Fruit fly (Drosophila melanogaster) whole organism, embryonic: ENCODE measurements around the gene CG15221.

ENCODE experiments used
- ATbp ChIP-seq: fragments of 200-800 bp; sonication (Bioruptor generic); optimal IDR thresholded peaks from 2 replicates; lab custom pipeline; 2017; ENCODE audit warnings: missing biosample characterization, mild to moderate bottlenecking, missing genetic modification characterization, missing genetic modification reagents
- Adf1 ChIP-seq: fragments of 200-800 bp; sonication (Bioruptor generic); IDR thresholded peaks from 2 replicates; pipeline ENCODE4 v1.3.6; 2022; ENCODE audit warnings: missing biosample characterization, missing genetic modification characterization
- CG11247 ChIP-seq: fragments of 200-800 bp; sonication (Bioruptor generic); IDR thresholded peaks from 2 replicates; pipeline ENCODE4 v1.3.6; 2022; ENCODE audit warnings: missing biosample characterization, missing genetic modification characterization
- CG12769 ChIP-seq: fragments of 200-800 bp; sonication (Bioruptor generic); optimal IDR thresholded peaks from 2 replicates; lab custom pipeline; 2019; ENCODE audit warnings: missing biosample characterization, mild to moderate bottlenecking, missing genetic modification characterization, moderate library complexity
- CG13424 ChIP-seq: fragments of 200-800 bp; sonication (Bioruptor generic); optimal IDR thresholded peaks from 2 replicates; lab custom pipeline; 2019; ENCODE audit warnings: missing biosample characterization, mild to moderate bottlenecking, missing genetic modification characterization, moderate library complexity
- CG13624 ChIP-seq: fragments of 200-800 bp; sonication (Bioruptor generic); optimal IDR thresholded peaks from 2 replicates; lab custom pipeline; 2016; ENCODE audit warnings: missing biosample characterization, missing genetic modification characterization
- CG15514 ChIP-seq: fragments of 200-800 bp; sonication (Bioruptor generic); optimal IDR thresholded peaks from 3 replicates; lab custom pipeline; 2017; ENCODE audit warnings: missing biosample characterization, missing genetic modification characterization, mild to moderate bottlenecking, moderate library complexity, missing genetic modification reagents
- CG1603 ChIP-seq: fragments of 200-800 bp; sonication (Bioruptor generic); optimal IDR thresholded peaks from 2 replicates; lab custom pipeline; 2019; ENCODE audit warnings: missing biosample characterization, mild to moderate bottlenecking, missing genetic modification characterization, moderate library complexity
- CG16813 ChIP-seq: fragments of 200-800 bp; sonication (Bioruptor generic); IDR thresholded peaks from 3 replicates; pipeline ENCODE4 v1.3.6; 2022; ENCODE audit warnings: missing biosample characterization, missing genetic modification characterization; ENCODE audit not compliant: partially characterized antibody
- CG2120 ChIP-seq: fragments of 200-800 bp; sonication (Bioruptor generic); optimal IDR thresholded peaks from 3 replicates; lab custom pipeline; 2016; ENCODE audit warnings: missing biosample characterization, missing genetic modification characterization
- CG2678 ChIP-seq: fragments of 200-800 bp; sonication (Bioruptor generic); optimal IDR thresholded peaks from 3 replicates; lab custom pipeline; 2019; ENCODE audit warnings: missing biosample characterization, mild to moderate bottlenecking, missing genetic modification characterization, moderate library complexity
- CG3065 ChIP-seq: fragments of 200-800 bp; sonication (Bioruptor generic); optimal IDR thresholded peaks from 2 replicates; lab custom pipeline; 2016; ENCODE audit warnings: missing biosample characterization, missing genetic modification characterization
- CG34376 ChIP-seq: fragments of 200-800 bp; sonication (Bioruptor generic); optimal IDR thresholded peaks from 2 replicates; lab custom pipeline; 2018; ENCODE audit warnings: missing biosample characterization, mild to moderate bottlenecking, missing genetic modification characterization
- CG8290 ChIP-seq, 3 experiments: fragments of 200-800 bp; sonication (Bioruptor generic); optimal IDR thresholded peaks; 2 replicates each; lab custom pipeline; 2016 to 2019; ENCODE audit warnings: missing biosample characterization in 3 of 3, missing genetic modification characterization in 3 of 3, mild to moderate bottlenecking in 2 of 3, moderate library complexity in 1 of 3
- CG9727 ChIP-seq: fragments of 200-800 bp; sonication (Bioruptor generic); optimal IDR thresholded peaks from 3 replicates; lab custom pipeline; 2017; ENCODE audit warnings: missing biosample characterization, mild to moderate bottlenecking, missing genetic modification characterization
- CG9932 ChIP-seq: fragments of 200-800 bp; sonication (Bioruptor generic); IDR thresholded peaks from 2 replicates; pipeline ENCODE4 v1.3.6; 2022; ENCODE audit warnings: missing biosample characterization, missing genetic modification characterization
- Fer2 ChIP-seq: fragments of 200-800 bp; sonication (Bioruptor generic); optimal IDR thresholded peaks from 2 replicates; lab custom pipeline; 2018; ENCODE audit warnings: missing biosample characterization, mild to moderate bottlenecking, missing genetic modification characterization, moderate library complexity
- Gug ChIP-seq: fragments of 200-800 bp; sonication (Bioruptor generic); IDR thresholded peaks from 4 replicates; pipeline ENCODE4 v1.3.6; 2022; ENCODE audit warnings: missing biosample characterization, missing genetic modification characterization
- HLH4C ChIP-seq: fragments of 200-800 bp; sonication (Bioruptor generic); IDR thresholded peaks from 3 replicates; pipeline ENCODE4 v1.3.6; 2022; ENCODE audit warnings: missing biosample characterization, missing genetic modification characterization; ENCODE audit not compliant: partially characterized antibody
- Hr51 ChIP-seq, 2 experiments: fragments of 200-800 bp; sonication (Bioruptor generic); optimal IDR thresholded peaks; 2 replicates in 1 of 2; 3 replicates in 1 of 2; lab custom pipeline; 2016 to 2018; ENCODE audit warnings: missing biosample characterization in 2 of 2, missing genetic modification characterization in 2 of 2, mild to moderate bottlenecking in 1 of 2, moderate library complexity in 1 of 2
- Jarid2 ChIP-seq: fragments of 200-800 bp; sonication (Bioruptor generic); optimal IDR thresholded peaks from 3 replicates; lab custom pipeline; 2017; ENCODE audit warnings: mild to moderate bottlenecking, missing biosample characterization, missing genetic modification reagents, missing genetic modification characterization
- Lhr ChIP-seq: fragments of 200-800 bp; sonication (Bioruptor generic); optimal IDR thresholded peaks from 3 replicates; lab custom pipeline; 2017; ENCODE audit warnings: mild to moderate bottlenecking, missing biosample characterization, missing genetic modification reagents, missing genetic modification characterization
- Med ChIP-seq: fragments of 200-800 bp; sonication (Bioruptor generic); peaks from one replicate; lab custom pipeline; 2016; ENCODE audit warnings: missing biosample characterization, missing genetic modification characterization, mild to moderate bottlenecking, inconsistent platforms, moderate library complexity
- Oaz ChIP-seq: fragments of 200-800 bp; sonication (Bioruptor generic); IDR thresholded peaks from 2 replicates; pipeline ENCODE4 v1.3.6; 2022; ENCODE audit warnings: missing biosample characterization, missing genetic modification characterization
- Poxn ChIP-seq: fragments of 200-800 bp; sonication (Bioruptor generic); IDR thresholded peaks from 2 replicates; pipeline ENCODE4 v1.3.6; 2022; ENCODE audit warnings: missing biosample characterization, missing genetic modification characterization
- Rx ChIP-seq: fragments of 200-800 bp; sonication (Bioruptor generic); IDR thresholded peaks from 2 replicates; pipeline ENCODE4 v1.3.6; 2022; ENCODE audit warnings: missing biosample characterization, missing genetic modification characterization
- al ChIP-seq: fragments of 200-800 bp; sonication (Bioruptor generic); IDR thresholded peaks from 2 replicates; pipeline ENCODE4 v1.3.6; 2022; ENCODE audit warnings: missing biosample characterization, missing genetic modification characterization
- bcd ChIP-seq: fragments of 200-800 bp; sonication (Bioruptor generic); optimal IDR thresholded peaks from 2 replicates; lab custom pipeline; 2017; ENCODE audit warnings: missing biosample characterization, mild to moderate bottlenecking, missing genetic modification characterization
- btn ChIP-seq: fragments of 200-800 bp; sonication (Bioruptor generic); optimal IDR thresholded peaks from 2 replicates; lab custom pipeline; 2016; ENCODE audit warnings: missing biosample characterization, missing genetic modification characterization
- ci ChIP-seq: fragments of 200-800 bp; sonication (Bioruptor generic); IDR thresholded peaks from 3 replicates; pipeline ENCODE4 v1.3.6; 2022; ENCODE audit warnings: missing biosample characterization, missing genetic modification characterization
- dysf ChIP-seq: fragments of 200-800 bp; sonication (Bioruptor generic); IDR thresholded peaks from 3 replicates; pipeline ENCODE4 v1.3.6; 2022; ENCODE audit warnings: missing biosample characterization, missing genetic modification characterization
- exex ChIP-seq: fragments of 200-800 bp; sonication (Bioruptor generic); optimal IDR thresholded peaks from 4 replicates; lab custom pipeline; 2018; ENCODE audit warnings: missing biosample characterization, mild to moderate bottlenecking, missing genetic modification characterization, moderate library complexity
- ftz-f1 ChIP-seq: fragments of 200-800 bp; sonication (Bioruptor generic); optimal IDR thresholded peaks from 2 replicates; lab custom pipeline; 2016; ENCODE audit warnings: missing biosample characterization, missing genetic modification characterization
- fu2 ChIP-seq: fragments of 200-800 bp; sonication (Bioruptor generic); optimal IDR thresholded peaks from 2 replicates; lab custom pipeline; 2016; ENCODE audit warnings: missing biosample characterization, missing genetic modification characterization
- gem ChIP-seq: fragments of 200-800 bp; sonication (Bioruptor generic); optimal IDR thresholded peaks from 2 replicates; lab custom pipeline; 2019; ENCODE audit warnings: missing biosample characterization, mild to moderate bottlenecking, missing genetic modification characterization, moderate library complexity
- gt ChIP-seq: fragments of 200-800 bp; sonication (Bioruptor generic); IDR thresholded peaks from 2 replicates; pipeline ENCODE4 v1.3.6; 2022; ENCODE audit warnings: missing biosample characterization, missing genetic modification characterization
- inv ChIP-seq: fragments of 200-800 bp; sonication (Bioruptor generic); IDR thresholded peaks from 2 replicates; pipeline ENCODE4 v1.3.6; 2022; ENCODE audit warnings: missing biosample characterization, missing genetic modification characterization; ENCODE audit not compliant: partially characterized antibody
- jumu ChIP-seq: fragments of 200-800 bp; sonication (Bioruptor generic); optimal IDR thresholded peaks from 3 replicates; lab custom pipeline; 2016; ENCODE audit warnings: missing biosample characterization, missing genetic modification characterization
- klu ChIP-seq: fragments of 200-800 bp; sonication (Bioruptor generic); IDR thresholded peaks from 2 replicates; pipeline ENCODE4 v1.3.6; 2022; ENCODE audit warnings: missing biosample characterization, missing genetic modification characterization
- lab ChIP-seq: fragments of 200-800 bp; sonication (Bioruptor generic); optimal IDR thresholded peaks from 3 replicates; lab custom pipeline; 2017; ENCODE audit warnings: missing biosample characterization, missing genetic modification characterization, mild to moderate bottlenecking, moderate library complexity, missing genetic modification reagents
- nom ChIP-seq: fragments of 200-800 bp; sonication (Bioruptor generic); optimal IDR thresholded peaks from 2 replicates; lab custom pipeline; 2017; ENCODE audit warnings: missing biosample characterization, missing genetic modification characterization, mild to moderate bottlenecking, moderate library complexity, missing genetic modification reagents
- oc ChIP-seq: fragments of 200-800 bp; sonication (Bioruptor generic); optimal IDR thresholded peaks from 2 replicates; lab custom pipeline; 2018; ENCODE audit warnings: missing biosample characterization, mild to moderate bottlenecking, missing genetic modification characterization, moderate library complexity
- onecut ChIP-seq: fragments of 200-800 bp; sonication (Bioruptor generic); IDR thresholded peaks from 2 replicates; pipeline ENCODE4 v1.3.6; 2022; ENCODE audit warnings: missing biosample characterization, missing genetic modification characterization
- prd ChIP-seq, 3 experiments: fragments of >200 bp in 2 of 3; fragments of 200-800 bp in 1 of 3; sonication (Bioruptor generic) in 1 of 3; optimal IDR thresholded peaks in 2 of 3; IDR thresholded peaks in 1 of 3; 2 replicates in 2 of 3; 3 replicates in 1 of 3; pipeline versions ENCODE4 v1.3.6 to Lab custom; 2017 to 2022; ENCODE audit warnings: missing biosample characterization in 1 of 3, missing genetic modification characterization in 1 of 3
- psq ChIP-seq: fragments of 200-800 bp; sonication (Bioruptor generic); optimal IDR thresholded peaks from 2 replicates; lab custom pipeline; 2017; ENCODE audit warnings: missing biosample characterization, missing genetic modification characterization
- sens-2 ChIP-seq: fragments of 200-800 bp; sonication (Bioruptor generic); IDR thresholded peaks from 2 replicates; pipeline ENCODE4 v1.3.6; 2022; ENCODE audit warnings: missing biosample characterization, missing genetic modification characterization
- tup ChIP-seq: fragments of 200-800 bp; sonication (Bioruptor generic); optimal IDR thresholded peaks from 2 replicates; lab custom pipeline; 2016; ENCODE audit warnings: missing biosample characterization, mild to moderate bottlenecking, missing genetic modification characterization, moderate library complexity

CG15221 gene

dm6 chrX:11683480-11683879 is 40.6 kb upstream of the CG15221 start (continued):
- TF ChIP-seq CG8290 (GFP tag; optimal IDR thresholded peaks at IDR 0.05; lab: Kevin White, UChicago), result no peak
- TF ChIP-seq CG8290 (tag; optimal IDR thresholded peaks at IDR 0.05; lab: Kevin White, UChicago), result peak in 1 of 2 experiments; percentile 13
- no peak for TF ChIP-seq Lhr (GFP tag; lab: Kevin White, UChicago)
- TF ChIP-seq oc, result peak; percentile 35
- peak; percentile 59 for TF ChIP-seq lab (GFP tag; lab: Kevin White, UChicago)
- TF ChIP-seq nom (GFP tag; lab: Kevin White, UChicago), result peak; percentile 35
- peak; percentile 12 for TF ChIP-seq CG12769 (tag; lab: Kevin White, UChicago)
- TF ChIP-seq CG34376 (GFP tag; lab: Kevin White, UChicago), result peak; percentile 72
- TF ChIP-seq Jarid2 (GFP tag; lab: Kevin White, UChicago), result peak; percentile 17
- TF ChIP-seq ftz-f1 (GFP tag; lab: Kevin White, UChicago), result peak; percentile 28
- TF ChIP-seq jumu, result no peak
- TF ChIP-seq exex (tag; lab: Kevin White, UChicago), result peak; percentile 31
- 0 out of 2 replicates have a peak, but pooled peaks have one; percentile 17 for TF ChIP-seq CG9932 (GFP tag; lab: Robert Waterston, UW)
- no peak for TF ChIP-seq CG16813
- peak; percentile 11 for TF ChIP-seq bcd (GFP tag; lab: Kevin White, UChicago)
- TF ChIP-seq Adf1 (GFP tag; lab: Robert Waterston, UW), result peak; percentile 89

dm6 chrX:11684462-11684861 is 39.6 kb upstream of the CG15221 start:
- TF ChIP-seq Gug (GFP tag; lab: Robert Waterston, UW) (no peak), prd (optimal IDR thresholded peaks at IDR 0.05; lab: Kevin White, UChicago) (no peak), prd (GFP tag; IDR thresholded peaks at IDR 0.05; lab: Robert Waterston, UW) (0 out of 3 replicates have a peak, but pooled peaks have one; percentile 7), Med (GFP tag; lab: Kevin White, UChicago) (peak; percentile 69), CG9932 (GFP tag; lab: Robert Waterston, UW) (0 out of 2 replicates have a peak, but pooled peaks have one; percentile 28), klu (GFP tag; lab: Robert Waterston, UW) (no peak), al (no peak), ci (0 out of 3 replicates have a peak, but pooled peaks have one; percentile 23), CG2678 (tag; lab: Kevin White, UChicago) (peak; percentile 14), Oaz (GFP tag; lab: Robert Waterston, UW) (no peak), ATbp (peak; percentile 15), Fer2 (tag; lab: Kevin White, UChicago) (no peak), Poxn (GFP tag; lab: Robert Waterston, UW) (no peak), btn (GFP tag; lab: Kevin White, UChicago) (no peak), HLH4C (GFP tag; lab: Robert Waterston, UW) (no peak), gem (tag; lab: Kevin White, UChicago) (peak; percentile 10), tup (no peak), onecut (GFP tag; lab: Robert Waterston, UW) (no peak), CG15514 (peak; percentile 83), CG13424 (tag; lab: Kevin White, UChicago) (no peak), dysf (GFP tag; lab: Robert Waterston, UW) (0 out of 3 replicates have a peak, but pooled peaks have one; percentile 22), sens-2 (GFP tag; lab: Robert Waterston, UW) (no peak), gt (GFP tag; lab: Robert Waterston, UW) (no peak), bcd (GFP tag; lab: Kevin White, UChicago) (no peak), CG3065 (GFP tag; lab: Kevin White, UChicago) (no peak), CG13624 (GFP tag; lab: Kevin White, UChicago) (no peak), psq (no peak), Lhr (GFP tag; lab: Kevin White, UChicago) (no peak), Rx (no peak), fu2 (no peak), CG2120 (peak; percentile 13), Jarid2 (GFP tag; lab: Kevin White, UChicago) (no peak), Hr51 (GFP tag; optimal IDR thresholded peaks at IDR 0.05; lab: Kevin White, UChicago) (no peak), CG9727 (GFP tag; lab: Kevin White, UChicago) (no peak), CG1603 (tag; lab: Kevin White, UChicago) (peak; percentile 22), inv (GFP tag; lab: Robert Waterston, UW) (no peak), CG11247 (no peak)
